Fruit fly (Drosophila melanogaster): Measurements from ENCODE around the gene Efr.

dm6 chrX:6263614-6264130, 43.9 kb downstream of the Efr start:
- TF ChIP-seq psq (optimal IDR thresholded peaks at IDR 0.05) (no peak), ttk (optimal IDR thresholded peaks at IDR 0.05) (no peak), insv (optimal IDR thresholded peaks at IDR 0.05) (no peak)

Measured in Kc167 (cell line).